Worm (Caenorhabditis elegans) whole organism, late embryonic: ENCODE results near the gene vnut-1.

Experiments
- C38D4.7 ChIP-seq: fragments of 200-800 bp; sonication (Bioruptor generic); optimal IDR thresholded peaks from 2 replicates; lab custom pipeline; 2018; ENCODE audit warnings: mild to moderate bottlenecking, missing genetic modification characterization, moderate library complexity, missing compliant biosample characterization
- F13H6.1 ChIP-seq: sonication (generic microtip); optimal IDR thresholded peaks from 2 replicates; lab custom pipeline; 2016; ENCODE audit warnings: missing genetic modification characterization, missing compliant biosample characterization
- K02D7.2 ChIP-seq: sonication (generic microtip); optimal IDR thresholded peaks from 2 replicates; lab custom pipeline; 2017; ENCODE audit warnings: mild to moderate bottlenecking, missing genetic modification characterization, missing compliant biosample characterization
- K09A11.1 ChIP-seq: sonication (generic microtip); optimal IDR thresholded peaks from 2 replicates; lab custom pipeline; 2017; ENCODE audit warnings: antibody characterized with exemption, mild to moderate bottlenecking, missing genetic modification characterization, missing compliant biosample characterization; ENCODE audit not compliant: insufficient read depth
- T23F11.4 ChIP-seq: fragments of 200-800 bp; sonication (Bioruptor generic); optimal IDR thresholded peaks from 2 replicates; lab custom pipeline; 2018; ENCODE audit warnings: mild to moderate bottlenecking, missing genetic modification characterization, missing compliant biosample characterization
- ahr-1 ChIP-seq: sonication (generic microtip); optimal IDR thresholded peaks from 2 replicates; lab custom pipeline; 2016; ENCODE audit warnings: missing genetic modification characterization, missing compliant biosample characterization
- ama-1 ChIP-seq: fragments of 150-350 bp; optimal IDR thresholded peaks from 2 replicates; lab custom pipeline; 2014
- ceh-24 ChIP-seq: sonication (generic microtip); optimal IDR thresholded peaks from 2 replicates; lab custom pipeline; 2016; ENCODE audit warnings: mild to moderate bottlenecking, missing genetic modification characterization, missing compliant biosample characterization
- ceh-30 ChIP-seq: fragments of 150-350 bp; optimal IDR thresholded peaks from 2 replicates; lab custom pipeline; 2014; ENCODE audit warnings: missing biosample characterization, missing genetic modification characterization
- ceh-31 ChIP-seq: sonication (generic microtip); optimal IDR thresholded peaks from 2 replicates; lab custom pipeline; 2016; ENCODE audit warnings: missing genetic modification characterization, missing compliant biosample characterization
- ceh-34 ChIP-seq: sonication (generic microtip); optimal IDR thresholded peaks from 2 replicates; lab custom pipeline; 2016; ENCODE audit warnings: mild to moderate bottlenecking, missing genetic modification characterization, missing compliant biosample characterization
- ceh-45 ChIP-seq: fragments of 200-800 bp; sonication (Bioruptor generic); IDR thresholded peaks from 2 replicates; pipeline ENCODE4 v1.3.6; 2022; ENCODE audit warnings: missing genetic modification reagents, missing genetic modification characterization, missing compliant biosample characterization
- ceh-48 ChIP-seq: sonication (generic microtip); optimal IDR thresholded peaks from 2 replicates; lab custom pipeline; 2016; ENCODE audit warnings: missing genetic modification characterization, inconsistent platforms, missing compliant biosample characterization
- che-1 ChIP-seq: sonication (generic microtip); optimal IDR thresholded peaks from 2 replicates; lab custom pipeline; 2016; ENCODE audit warnings: mild to moderate bottlenecking, missing genetic modification characterization, missing compliant biosample characterization
- dve-1 ChIP-seq: sonication (generic microtip); optimal IDR thresholded peaks from 2 replicates; lab custom pipeline; 2017; ENCODE audit warnings: antibody characterized with exemption, mild to moderate bottlenecking, missing genetic modification characterization, missing compliant biosample characterization
- elt-2 ChIP-seq: sonication (generic microtip); optimal IDR thresholded peaks from 2 replicates; lab custom pipeline; 2016; ENCODE audit warnings: missing genetic modification reagents, missing genetic modification characterization, missing compliant biosample characterization
- elt-4 ChIP-seq: sonication (generic microtip); optimal IDR thresholded peaks from 2 replicates; lab custom pipeline; 2016; ENCODE audit warnings: missing genetic modification characterization, missing compliant biosample characterization
- ets-4 ChIP-seq: sonication (generic microtip); optimal IDR thresholded peaks from 2 replicates; lab custom pipeline; 2016; ENCODE audit warnings: missing genetic modification characterization, missing compliant biosample characterization
- fkh-10 ChIP-seq: fragments of 150-350 bp; optimal IDR thresholded peaks from 2 replicates; lab custom pipeline; 2014; ENCODE audit warnings: missing biosample characterization, missing genetic modification reagents, missing genetic modification characterization
- fkh-6 ChIP-seq: sonication (generic microtip); optimal IDR thresholded peaks from 2 replicates; lab custom pipeline; 2016; ENCODE audit warnings: missing genetic modification characterization, missing compliant biosample characterization
- hlh-13 ChIP-seq: fragments of 200-800 bp; sonication (Bioruptor generic); optimal IDR thresholded peaks from 2 replicates; lab custom pipeline; 2018; ENCODE audit warnings: mild to moderate bottlenecking, missing genetic modification characterization, missing compliant biosample characterization
- hlh-15 ChIP-seq: sonication (generic microtip); optimal IDR thresholded peaks from 2 replicates; lab custom pipeline; 2016; ENCODE audit warnings: missing genetic modification characterization, missing compliant biosample characterization
- hlh-30 ChIP-seq: sonication (generic microtip); optimal IDR thresholded peaks from 2 replicates; lab custom pipeline; 2017; ENCODE audit warnings: antibody characterized with exemption, missing genetic modification characterization, missing compliant biosample characterization; ENCODE audit not compliant: insufficient read depth
- hlh-8 ChIP-seq: sonication (generic microtip); optimal IDR thresholded peaks from 2 replicates; lab custom pipeline; 2016; ENCODE audit warnings: missing genotype, missing genetic modification characterization, missing compliant biosample characterization
- lim-6 ChIP-seq: sonication (generic microtip); optimal IDR thresholded peaks from 2 replicates; lab custom pipeline; 2016; ENCODE audit warnings: missing genetic modification characterization, missing compliant biosample characterization
- nfya-1 ChIP-seq: sonication (generic microtip); optimal IDR thresholded peaks from 2 replicates; lab custom pipeline; 2017; ENCODE audit warnings: missing genetic modification characterization, mild to moderate bottlenecking, missing compliant biosample characterization, antibody characterized with exemption, moderate library complexity
- npax-4 ChIP-seq: sonication (generic microtip); optimal IDR thresholded peaks from 2 replicates; lab custom pipeline; 2016; ENCODE audit warnings: missing genetic modification characterization, missing compliant biosample characterization
- odd-2 ChIP-seq: sonication (generic microtip); optimal IDR thresholded peaks from 2 replicates; lab custom pipeline; 2017; ENCODE audit warnings: antibody characterized with exemption, mild to moderate bottlenecking, missing genetic modification characterization, missing compliant biosample characterization
- pat-9 ChIP-seq: fragments of 200-800 bp; sonication (Bioruptor generic); optimal IDR thresholded peaks from 2 replicates; lab custom pipeline; 2018; ENCODE audit warnings: mild to moderate bottlenecking, missing genetic modification characterization, moderate library complexity, missing compliant biosample characterization
- pax-1 ChIP-seq: fragments of 150-350 bp; optimal IDR thresholded peaks from 2 replicates; lab custom pipeline; 2014; ENCODE audit warnings: missing biosample characterization, missing genetic modification characterization
- pha-2 ChIP-seq: sonication (generic microtip); optimal IDR thresholded peaks from 2 replicates; lab custom pipeline; 2017; ENCODE audit warnings: mild to moderate bottlenecking, missing genetic modification characterization, missing compliant biosample characterization
- pqm-1 ChIP-seq: sonication (generic microtip); optimal IDR thresholded peaks from 2 replicates; lab custom pipeline; 2016; ENCODE audit warnings: missing genetic modification characterization, missing compliant biosample characterization
- ref-2 ChIP-seq: sonication (generic microtip); optimal IDR thresholded peaks from 2 replicates; lab custom pipeline; 2016; ENCODE audit warnings: missing genetic modification characterization, missing compliant biosample characterization
- rnt-1 ChIP-seq: sonication (generic microtip); optimal IDR thresholded peaks from 2 replicates; lab custom pipeline; 2016; ENCODE audit warnings: missing genetic modification characterization, missing compliant biosample characterization
- sdc-2 ChIP-seq: sonication (generic microtip); optimal IDR thresholded peaks from 2 replicates; lab custom pipeline; 2016; ENCODE audit warnings: missing genotype, missing genetic modification characterization, missing compliant biosample characterization
- sox-2 ChIP-seq: fragments of 200-800 bp; sonication (Bioruptor generic); IDR thresholded peaks from 2 replicates; pipeline ENCODE4 v1.3.6; 2022; ENCODE audit warnings: missing genetic modification reagents, missing genetic modification characterization, missing compliant biosample characterization
- sox-4 ChIP-seq: sonication (generic microtip); optimal IDR thresholded peaks from 2 replicates; lab custom pipeline; 2017; ENCODE audit warnings: mild to moderate bottlenecking, missing genetic modification characterization, inconsistent platforms, missing compliant biosample characterization
- tbx-2 ChIP-seq: sonication (generic microtip); optimal IDR thresholded peaks from 2 replicates; lab custom pipeline; 2016; ENCODE audit warnings: missing genetic modification characterization, missing compliant biosample characterization
- tbx-7 ChIP-seq: sonication (generic microtip); optimal IDR thresholded peaks from 2 replicates; lab custom pipeline; 2016; ENCODE audit warnings: missing genotype, missing genetic modification characterization, missing compliant biosample characterization
- ttx-3 ChIP-seq: sonication (generic microtip); optimal IDR thresholded peaks from 2 replicates; lab custom pipeline; 2016; ENCODE audit warnings: missing genetic modification reagents, missing genetic modification characterization, missing compliant biosample characterization
- unc-42 ChIP-seq: sonication (generic microtip); optimal IDR thresholded peaks from 2 replicates; lab custom pipeline; 2016; ENCODE audit warnings: missing genotype, missing genetic modification characterization, missing compliant biosample characterization
- unc-55 ChIP-seq: sonication (generic microtip); optimal IDR thresholded peaks from 2 replicates; lab custom pipeline; 2017; ENCODE audit warnings: missing biosample characterization, missing genetic modification reagents, missing genetic modification characterization
- unc-86 ChIP-seq: sonication (generic microtip); optimal IDR thresholded peaks from 2 replicates; lab custom pipeline; 2016; ENCODE audit warnings: missing genetic modification characterization, missing compliant biosample characterization
- zip-5 ChIP-seq: sonication (generic microtip); optimal IDR thresholded peaks from 2 replicates; lab custom pipeline; 2016; ENCODE audit warnings: missing genetic modification characterization, missing compliant biosample characterization

The vnut-1 gene

ce11 chrII:14494014-14494413, 4.4 kb downstream of the vnut-1 start:
- no peak for TF ChIP-seq T23F11.4 (GFP tag; lab: Kevin White, UChicago)
- no peak for TF ChIP-seq tbx-7 (tag; lab: Kevin White, UChicago)
- no peak for TF ChIP-seq K02D7.2
- TF ChIP-seq pqm-1 (tag; lab: Kevin White, UChicago): no peak
- no peak for TF ChIP-seq sox-2 (GFP tag; lab: Robert Waterston, UW)
- no peak for TF ChIP-seq nfya-1
- no peak for TF ChIP-seq lim-6
- no peak for TF ChIP-seq fkh-6 (tag; lab: Kevin White, UChicago)
- TF ChIP-seq unc-86 (tag; lab: Kevin White, UChicago): no peak
- no peak for TF ChIP-seq K09A11.1 (tag; lab: Kevin White, UChicago)
- no peak for TF ChIP-seq hlh-30 (tag; lab: Kevin White, UChicago)
- no peak for TF ChIP-seq unc-42 (tag; lab: Kevin White, UChicago)
- no peak for TF ChIP-seq fkh-10 (GFP tag; lab: Kevin White, UChicago)
- TF ChIP-seq F13H6.1 (tag; lab: Kevin White, UChicago): no peak
- TF ChIP-seq ref-2: no peak
- TF ChIP-seq ttx-3 (tag; lab: Kevin White, UChicago): no peak
- no peak for TF ChIP-seq tbx-2 (tag; lab: Kevin White, UChicago)
- TF ChIP-seq sox-4 (tag; lab: Kevin White, UChicago): no peak
- TF ChIP-seq ets-4 (tag; lab: Kevin White, UChicago): no peak
- no peak for TF ChIP-seq hlh-8 (tag; lab: Kevin White, UChicago)

- TF ChIP-seq ceh-30 (tag; lab: Kevin White, UChicago): no peak
- TF ChIP-seq ceh-45: no peak
- no peak for TF ChIP-seq ceh-34 (tag; lab: Kevin White, UChicago)
- no peak for TF ChIP-seq ceh-48
- TF ChIP-seq sox-2 (GFP tag; lab: Robert Waterston, UW): no peak
- no peak for TF ChIP-seq sox-4 (tag; lab: Kevin White, UChicago)
- no peak for TF ChIP-seq ama-1
- TF ChIP-seq unc-86 (tag; lab: Kevin White, UChicago): no peak
These were observed 4.6 kb downstream of the vnut-1 start, which contains the start of gene cysl-2 for ce11 chrII:14494414-14494463. Gene cysl-2, minus strand, starts transcription at chrII:14494451.

- no peak for TF ChIP-seq K02D7.2
- peak; percentile 85 for TF ChIP-seq elt-2
- TF ChIP-seq, all 69 proteins: peak for 1
These were observed 4.9 kb downstream of the vnut-1 start for ce11 chrII:14494464-14494863.

ce11 chrII:14495341-14495740, 5.7 kb downstream of the vnut-1 start:
- TF ChIP-seq zip-5 (tag; lab: Kevin White, UChicago): no peak
- TF ChIP-seq ceh-30 (tag; lab: Kevin White, UChicago): no peak
- TF ChIP-seq ceh-24 (tag; lab: Kevin White, UChicago): no peak
- no peak for TF ChIP-seq C38D4.7 (GFP tag; lab: Kevin White, UChicago)
- TF ChIP-seq ahr-1 (tag; lab: Kevin White, UChicago): no peak
- TF ChIP-seq, all 69 proteins: peak for 0

ce11 chrII:14496809-14497208, 7.2 kb downstream of the vnut-1 start:
- TF ChIP-seq npax-4 (tag; lab: Kevin White, UChicago) (peak; percentile 69), odd-2 (tag; lab: Kevin White, UChicago) (peak; percentile 58), elt-4 (tag; lab: Kevin White, UChicago) (no peak), pqm-1 (tag; lab: Kevin White, UChicago) (peak; percentile 90), pax-1 (tag; lab: Kevin White, UChicago) (no peak), unc-42 (tag; lab: Kevin White, UChicago) (peak; percentile 10), unc-55 (GFP tag; lab: Kevin White, UChicago) (no peak), hlh-30 (tag; lab: Kevin White, UChicago) (peak; percentile 24), hlh-13 (peak; percentile 75), rnt-1 (tag; lab: Kevin White, UChicago) (peak; percentile 96), fkh-6 (tag; lab: Kevin White, UChicago) (peak; percentile 85), ahr-1 (tag; lab: Kevin White, UChicago) (peak; percentile 74), pha-2 (tag; lab: Kevin White, UChicago) (peak; percentile 88), tbx-2 (tag; lab: Kevin White, UChicago) (peak; percentile 91), ceh-31 (peak; percentile 68), K09A11.1 (tag; lab: Kevin White, UChicago) (peak; percentile 89), fkh-10 (GFP tag; lab: Kevin White, UChicago) (no peak), K02D7.2 (peak; percentile 82), pat-9 (tag; lab: Kevin White, UChicago) (peak; percentile 90), nfya-1 (peak; percentile 77), dve-1 (peak; percentile 88), ceh-48 (peak; percentile 77), sdc-2 (tag; lab: Kevin White, UChicago) (peak; percentile 81), hlh-15 (tag; lab: Kevin White, UChicago) (peak; percentile 71), tbx-7 (tag; lab: Kevin White, UChicago) (peak; percentile 53), ttx-3 (tag; lab: Kevin White, UChicago) (peak; percentile 80), che-1 (tag; lab: Kevin White, UChicago) (peak; percentile 86), ceh-24 (tag; lab: Kevin White, UChicago) (peak; percentile 34)
